Fruit fly (Drosophila melanogaster): ENCODE data around the gene Saf6.

- TF ChIP-seq CG8301 (tag; optimal IDR thresholded peaks at IDR 0.05): no peak
- TF ChIP-seq CG14655 (GFP tag; optimal IDR thresholded peaks at IDR 0.05): no peak
- no peak for TF ChIP-seq fd96Ca (GFP tag; IDR thresholded peaks at IDR 0.05)
- TF ChIP-seq CG17806 (tag; optimal IDR thresholded peaks at IDR 0.05): no peak
- TF ChIP-seq CG32121 (GFP tag; IDR thresholded peaks at IDR 0.05): no peak
- TF ChIP-seq CG34367 (tag; optimal IDR thresholded peaks at IDR 0.05): no peak
- no peak for TF ChIP-seq Pif1A (GFP tag; optimal IDR thresholded peaks at IDR 0.05)
- no peak for TF ChIP-seq CG10348 (GFP tag; IDR thresholded peaks at IDR 0.05)
Measured at dm6 chr2L:856001-856400, 40.3 kb upstream of the Saf6 start.

Measured in whole organism, pupa.